Worm (Caenorhabditis elegans): ENCODE data around the gene H37A05.4.

ce11 chrV:13619752-13620151 lies 29.8 kb downstream of the H37A05.4 start, which contains the start of gene srd-11:
- TF ChIP-seq ets-7 (tag; optimal IDR thresholded peaks at IDR 0.05) (no peak), ama-1 (optimal IDR thresholded peaks at IDR 0.05) (no peak), hmbx-1 (tag; optimal IDR thresholded peaks at IDR 0.05) (no peak), ceh-13 (GFP tag; optimal IDR thresholded peaks at IDR 0.05) (no peak)
